Worm (Caenorhabditis elegans) whole organism, L4/young adult: ENCODE data around the gene npp-18.

ENCODE experiments used
- W03F9.2 ChIP-seq: fragments of 150-350 bp; optimal IDR thresholded peaks from 2 replicates; lab custom pipeline; 2014; ENCODE audit warnings: missing biosample characterization, missing genetic modification characterization
- dao-5 ChIP-seq: sonication (generic microtip); optimal IDR thresholded peaks from 2 replicates; lab custom pipeline; 2016; ENCODE audit warnings: missing genotype, missing genetic modification characterization, moderate library complexity, missing compliant biosample characterization
- him-1 ChIP-seq: sonication (generic microtip); optimal IDR thresholded peaks from 2 replicates; lab custom pipeline; 2016; ENCODE audit warnings: missing genotype, missing genetic modification reagents, missing genetic modification characterization, missing compliant biosample characterization

The npp-18 gene

DNA sequence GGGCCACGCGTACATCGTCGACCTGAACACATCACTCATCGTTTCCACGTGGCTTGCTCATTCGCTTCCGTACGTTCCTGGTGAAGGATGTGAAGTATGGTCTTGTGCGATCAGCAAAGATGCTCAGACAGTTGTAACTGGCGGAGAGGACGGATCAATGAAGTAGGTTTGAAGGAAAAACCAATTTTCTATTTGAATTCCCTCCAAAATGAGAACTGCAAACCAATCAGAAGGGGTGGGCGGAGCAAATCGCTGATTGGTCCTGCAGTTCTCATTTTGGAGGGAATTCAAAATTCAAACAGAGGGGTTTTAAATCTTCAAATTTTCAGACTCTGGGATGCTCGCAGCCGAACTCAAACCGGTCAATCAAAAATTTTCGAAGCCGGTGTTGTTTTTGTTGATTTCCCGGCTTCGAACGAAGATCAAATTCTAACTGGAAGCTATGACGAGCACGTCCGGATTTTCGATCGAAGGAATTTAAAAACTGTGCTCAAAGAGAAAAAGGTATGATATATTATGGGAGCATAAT lies 20.8 kb downstream of the npp-18 start:
- no peak for TF ChIP-seq dao-5 (tag; lab: Kevin White, UChicago)
- TF ChIP-seq him-1 (tag; lab: Kevin White, UChicago), result no peak
- TF ChIP-seq W03F9.2 (tag; lab: Kevin White, UChicago), result no peak

DNA sequence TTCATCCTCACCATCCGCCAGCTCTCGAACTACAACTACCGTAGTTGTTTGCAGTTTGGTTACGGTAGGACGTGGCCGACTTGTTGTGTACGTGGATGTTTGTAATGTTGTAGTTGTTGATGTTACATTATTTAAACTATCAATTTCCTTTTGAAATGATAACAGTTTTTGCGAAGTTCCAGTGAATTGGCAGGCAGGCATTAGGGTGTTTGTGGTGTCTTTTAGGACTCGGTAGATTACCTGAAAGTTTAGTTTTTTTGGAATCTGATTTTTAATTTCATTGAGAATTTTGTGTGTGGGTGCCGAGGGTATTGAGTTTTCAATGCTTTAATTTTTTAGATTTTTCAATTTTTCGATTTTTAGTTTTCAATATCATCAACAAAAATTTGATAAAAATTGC lies 25.9 kb downstream of the npp-18 start, which contains the start of gene F53A2.11:
TSS of gene F53A2.11 (minus strand) at position 101 of the 400 bp plus-strand sequence.
- TF ChIP-seq dao-5 (tag; lab: Kevin White, UChicago) (no peak), W03F9.2 (tag; lab: Kevin White, UChicago) (no peak), him-1 (tag; lab: Kevin White, UChicago) (no peak)

DNA sequence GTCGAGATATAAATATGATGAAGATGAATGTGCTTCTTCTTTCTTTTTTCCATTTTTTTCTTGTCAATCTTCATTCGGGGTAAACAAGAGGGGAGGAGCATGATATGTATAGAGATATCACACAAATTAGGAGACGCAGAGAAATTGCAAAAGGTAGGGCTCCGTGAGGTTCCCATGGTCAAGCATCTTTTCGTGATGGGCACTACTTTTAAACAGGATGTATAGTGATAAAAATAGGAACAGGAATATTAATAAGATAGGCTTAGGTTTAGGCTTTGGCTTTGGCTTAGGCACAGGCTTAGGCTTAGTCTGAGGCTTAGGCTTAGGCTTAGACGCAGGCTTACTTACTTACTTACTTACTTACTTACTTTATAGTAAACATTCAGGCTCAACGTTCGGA lies 28.1 kb downstream of the npp-18 start, which contains the start of gene F53A2.1:
TSS of gene F53A2.1 (minus strand) at position 101 of the 400 bp plus-strand sequence.
- TF ChIP-seq dao-5 (tag; lab: Kevin White, UChicago), result no peak

DNA sequence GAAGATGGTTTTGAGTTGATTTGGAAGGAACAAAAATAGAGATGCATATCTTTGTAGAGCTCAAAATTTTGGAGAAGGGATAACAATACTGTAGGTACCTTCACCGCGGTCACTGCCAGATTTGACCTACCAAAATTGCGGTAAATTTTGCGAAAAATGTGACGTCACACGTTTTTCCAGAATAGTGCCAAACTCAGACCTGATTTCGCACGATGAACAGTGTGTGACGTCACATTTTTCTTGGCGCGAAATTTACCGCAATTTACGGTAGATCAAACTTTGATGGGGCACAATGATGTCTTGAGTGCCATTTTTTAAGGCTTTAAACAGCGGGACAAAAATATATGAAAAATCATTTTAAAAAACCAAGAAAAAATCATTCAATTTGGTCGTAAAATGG lies 32.3 kb downstream of the npp-18 start:
- TF ChIP-seq him-1 (tag; lab: Kevin White, UChicago) (no peak), W03F9.2 (tag; lab: Kevin White, UChicago) (no peak), dao-5 (tag; lab: Kevin White, UChicago) (no peak)

DNA sequence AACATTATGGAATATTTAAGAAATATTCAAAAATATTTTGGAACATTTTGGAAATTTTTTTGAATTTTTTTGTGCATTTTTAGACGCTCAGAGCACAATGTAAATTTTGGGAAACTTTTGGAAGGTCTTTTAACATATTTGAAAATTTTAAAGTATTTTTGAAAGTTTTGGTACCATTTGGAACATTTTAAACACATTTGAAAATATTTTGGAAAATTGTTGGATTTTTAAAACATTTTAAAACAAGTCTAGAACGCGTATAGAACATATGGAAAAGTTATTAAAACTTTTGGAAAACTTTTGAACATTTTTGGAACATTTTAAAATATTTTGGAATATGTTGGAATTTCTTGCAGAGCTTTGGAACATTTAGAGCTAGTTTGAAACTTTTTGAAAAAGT lies 37.1 kb downstream of the npp-18 start, which contains the start of gene sdz-20:
TSS of gene sdz-20 (plus strand) at position 301 of the 400 bp plus-strand sequence.
- TF ChIP-seq him-1 (tag; lab: Kevin White, UChicago) (no peak), dao-5 (tag; lab: Kevin White, UChicago) (no peak), W03F9.2 (tag; lab: Kevin White, UChicago) (no peak)

DNA sequence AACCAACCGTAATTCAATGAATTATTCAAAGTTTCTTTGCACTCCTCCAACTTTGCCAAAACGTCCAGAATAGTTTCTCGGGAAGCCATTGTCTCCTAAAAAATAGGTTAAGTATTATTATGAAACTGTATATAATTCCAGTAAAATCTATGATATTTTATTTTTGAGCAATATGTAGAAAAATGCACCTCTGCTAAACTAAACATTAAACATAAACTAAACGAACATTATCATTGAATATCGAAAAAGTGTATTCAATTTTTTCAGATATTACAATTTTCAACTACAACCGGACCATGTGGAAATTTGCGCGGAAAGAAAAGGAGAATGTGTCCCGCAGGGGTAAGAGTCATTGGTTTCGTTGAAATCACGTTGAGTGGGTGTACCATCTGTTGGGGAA lies 43.0 kb downstream of the npp-18 start, which contains the start of gene F53A2.3:
TSS of gene F53A2.3 (minus strand) at position 101 of the 400 bp plus-strand sequence.
- TF ChIP-seq him-1 (tag; lab: Kevin White, UChicago), result no peak
- no peak for TF ChIP-seq dao-5 (tag; lab: Kevin White, UChicago)
- TF ChIP-seq W03F9.2 (tag; lab: Kevin White, UChicago), result no peak

DNA sequence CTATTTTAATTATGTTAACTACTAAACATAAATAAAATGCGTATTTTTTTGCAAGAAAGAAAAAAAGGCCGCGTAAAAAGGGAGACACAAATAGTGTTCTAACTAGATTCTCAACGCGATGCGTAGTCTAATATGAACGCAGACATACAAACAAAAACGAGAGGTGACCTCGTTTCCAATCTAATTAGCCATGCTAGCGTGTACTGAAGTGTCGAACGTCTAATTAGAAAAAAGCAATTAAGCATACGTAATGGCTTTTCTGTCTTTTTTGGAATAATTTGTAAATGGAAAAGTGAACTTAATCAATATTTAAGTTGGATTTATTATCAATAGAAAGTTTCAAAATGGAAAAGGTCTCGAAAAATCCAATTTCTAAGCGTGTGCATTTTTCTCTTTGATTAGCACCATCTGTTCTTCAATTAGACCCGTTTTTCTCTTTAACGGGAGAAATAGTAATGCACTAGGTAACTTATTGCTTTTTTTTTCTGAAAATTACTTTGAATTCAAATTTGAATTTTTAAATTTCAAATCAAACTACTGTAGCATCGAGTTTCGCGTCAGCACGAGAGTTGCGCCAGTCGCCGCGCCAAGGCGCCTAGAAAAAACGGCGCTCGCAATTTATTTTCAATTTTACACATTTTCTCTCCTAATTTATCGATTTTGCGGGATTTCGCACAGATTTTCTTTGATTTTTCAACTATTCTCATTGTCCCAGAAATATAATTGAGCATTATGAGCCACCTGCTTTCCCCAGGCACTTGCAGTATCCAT lies 44.0 kb downstream of the npp-18 start:
- peak; percentile 25 for TF ChIP-seq W03F9.2 (tag; lab: Kevin White, UChicago)
- no peak for TF ChIP-seq dao-5 (tag; lab: Kevin White, UChicago)

DNA sequence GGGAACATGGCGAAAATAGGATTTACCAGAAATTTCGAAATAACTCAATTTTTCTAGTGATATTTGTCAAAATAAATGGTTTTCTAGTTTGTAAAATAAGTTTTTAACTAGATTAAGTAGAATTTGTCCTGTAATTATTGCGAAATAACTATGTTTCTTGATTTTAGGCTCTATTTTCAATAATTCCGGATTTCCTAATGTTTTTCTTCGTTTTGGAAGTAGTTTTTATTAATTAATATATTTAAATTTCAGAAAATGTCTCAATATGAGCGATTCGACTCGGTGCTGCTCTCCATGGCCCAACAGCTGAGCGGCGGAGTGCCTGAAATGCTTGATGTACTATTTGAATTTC lies 44.6 kb downstream of the npp-18 start, which contains the start of gene nud-1:
TSS of gene nud-1 (plus strand) at position 253 of the 352 bp plus-strand sequence.
- no peak for TF ChIP-seq him-1 (tag; lab: Kevin White, UChicago)
- TF ChIP-seq dao-5 (tag; lab: Kevin White, UChicago), result no peak
- TF ChIP-seq W03F9.2 (tag; lab: Kevin White, UChicago), result no peak

DNA sequence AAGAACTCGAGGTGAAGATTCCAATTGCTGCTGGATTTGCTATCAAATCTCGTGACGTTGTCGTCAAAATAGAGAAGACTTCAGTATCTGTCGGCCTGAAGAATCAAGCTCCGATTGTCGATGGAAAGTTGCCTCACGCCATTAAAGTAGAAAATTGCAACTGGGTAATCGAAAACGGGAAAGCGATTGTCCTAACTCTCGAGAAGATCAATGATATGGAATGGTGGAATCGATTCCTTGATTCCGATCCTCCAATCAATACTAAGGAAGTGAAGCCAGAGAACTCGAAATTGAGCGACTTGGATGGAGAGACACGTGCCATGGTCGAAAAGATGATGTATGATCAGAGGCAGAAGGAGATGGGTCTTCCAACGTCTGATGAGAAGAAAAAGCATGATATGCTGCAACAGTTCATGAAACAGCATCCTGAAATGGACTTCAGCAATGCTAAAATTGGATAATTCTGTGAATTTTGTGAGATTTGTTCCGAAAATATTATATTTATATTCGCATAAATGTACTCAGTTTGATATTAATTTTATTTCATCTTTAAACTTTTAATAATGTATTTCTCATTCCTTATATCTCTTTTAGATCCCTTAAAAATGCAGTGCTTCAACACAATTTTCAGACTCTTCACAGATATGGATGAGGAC lies 45.6 kb downstream of the npp-18 start, which contains the start of gene dro-1:
TSS of gene dro-1 (plus strand) at position 606 of the 656 bp plus-strand sequence.
- TF ChIP-seq dao-5 (tag; lab: Kevin White, UChicago) (no peak), him-1 (tag; lab: Kevin White, UChicago) (no peak), W03F9.2 (tag; lab: Kevin White, UChicago) (no peak)

DNA sequence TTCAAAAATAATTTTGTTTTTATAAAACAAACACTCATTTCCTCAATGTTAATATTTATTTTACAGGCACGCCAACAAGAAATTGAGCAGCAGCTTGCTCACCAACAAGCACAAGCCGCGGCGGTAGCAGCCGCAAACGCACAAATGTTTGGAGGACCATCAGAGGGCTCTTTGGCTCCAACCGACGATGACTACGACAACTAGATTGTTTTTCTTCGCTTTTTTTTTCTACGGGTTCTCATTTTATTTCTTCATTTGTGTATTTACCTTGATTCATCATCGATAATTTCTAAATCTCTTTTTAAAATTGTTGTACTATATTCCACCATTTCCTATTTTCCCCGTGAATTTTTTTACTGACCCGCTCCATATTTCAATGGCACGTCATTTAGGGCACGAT lies 46.5 kb downstream of the npp-18 start, which contains the start of gene ife-1:
TSS of gene ife-1 (plus strand) at position 301 of the 400 bp plus-strand sequence.
- no peak for TF ChIP-seq him-1 (tag; lab: Kevin White, UChicago)
- TF ChIP-seq dao-5 (tag; lab: Kevin White, UChicago), result no peak
- no peak for TF ChIP-seq W03F9.2 (tag; lab: Kevin White, UChicago)

DNA sequence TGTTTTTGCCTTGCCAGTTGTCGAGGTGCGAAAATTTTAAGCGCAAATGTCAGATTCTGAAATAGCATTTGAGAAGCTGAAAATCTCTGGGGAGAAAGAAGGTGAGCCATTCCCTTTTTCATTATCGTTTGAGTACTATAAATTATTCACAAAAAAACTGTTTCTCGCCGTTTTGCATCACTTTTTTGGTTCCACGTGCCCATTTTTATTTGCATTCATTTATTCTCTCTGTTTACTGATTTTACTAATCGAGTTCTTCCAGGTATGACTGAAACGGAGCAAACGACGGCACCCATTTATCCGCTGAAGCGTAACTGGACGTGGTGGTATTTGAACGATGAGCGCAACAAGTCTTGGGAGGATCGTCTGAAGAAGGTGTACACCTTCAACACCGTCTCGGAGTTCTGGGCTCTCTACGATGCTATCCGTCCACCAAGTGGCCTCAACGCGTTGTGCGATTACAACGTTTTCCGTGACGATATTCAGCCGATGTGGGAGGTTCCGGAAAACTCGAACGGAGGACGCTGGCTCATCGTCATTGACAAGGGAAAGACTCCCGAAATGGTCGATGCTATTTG lies 47.0 kb downstream of the npp-18 start:
- TF ChIP-seq him-1 (tag; lab: Kevin White, UChicago), result no peak
- no peak for TF ChIP-seq dao-5 (tag; lab: Kevin White, UChicago)
- no peak for TF ChIP-seq W03F9.2 (tag; lab: Kevin White, UChicago)

DNA sequence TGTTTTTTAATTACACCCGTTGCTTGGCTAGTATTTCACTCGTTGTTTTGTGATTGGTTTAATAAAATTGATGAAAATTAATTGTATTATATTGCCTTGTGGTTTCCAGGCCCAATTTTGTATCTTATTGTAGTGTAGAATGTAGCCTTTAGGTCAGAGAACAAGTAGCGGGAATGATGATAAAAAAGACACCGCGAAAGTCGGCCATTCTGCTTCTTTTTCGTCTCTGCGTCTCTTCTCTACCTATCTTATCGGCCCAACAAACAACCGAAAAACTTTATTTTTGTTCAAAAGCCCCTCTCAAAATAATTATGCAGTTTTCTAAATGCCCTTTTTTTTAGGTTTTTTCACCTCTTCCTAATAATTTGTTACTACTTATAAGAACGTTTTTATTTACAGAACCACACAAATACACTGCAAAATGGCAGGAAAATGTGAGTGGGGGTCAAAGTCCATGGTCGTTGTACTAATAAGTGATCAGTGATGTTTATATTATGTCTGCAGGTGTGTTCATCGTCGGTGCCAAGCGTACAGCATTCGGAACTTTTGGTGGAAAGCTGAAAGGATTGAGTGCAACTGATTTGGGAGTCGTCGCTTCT lies 48.0 kb downstream of the npp-18 start, which contains the start of gene acaa-2:
TSS of gene acaa-2 (plus strand) at position 400 of the 599 bp plus-strand sequence.
- peak; percentile 10 for TF ChIP-seq W03F9.2 (tag; lab: Kevin White, UChicago)
- TF ChIP-seq dao-5 (tag; lab: Kevin White, UChicago), result peak; percentile 27
- no peak for TF ChIP-seq him-1 (tag; lab: Kevin White, UChicago)
